Worm (Caenorhabditis elegans): Measurements from ENCODE around the gene W03A5.6.

DNA sequence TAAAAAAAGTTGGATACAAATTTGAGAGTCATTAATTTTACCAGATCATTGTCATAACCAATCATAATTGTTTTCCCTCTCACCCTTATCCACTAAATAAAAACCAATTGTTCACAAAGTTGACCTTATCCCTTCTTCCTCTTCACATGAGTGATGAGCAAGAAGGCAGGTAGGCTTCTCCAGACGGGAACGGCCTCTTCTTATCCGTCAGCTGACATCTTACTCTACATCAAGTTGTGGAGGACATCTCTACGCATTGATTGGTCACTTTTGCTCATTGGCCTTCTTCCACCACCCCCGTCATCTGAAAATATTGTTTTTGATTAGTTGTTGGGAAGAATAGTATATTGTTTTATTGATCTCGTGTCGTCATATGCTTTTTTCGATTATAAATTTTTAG is 45.9 kb upstream of the W03A5.6 start:
- TF ChIP-seq cog-1 (tag; optimal IDR thresholded peaks at IDR 0.05) = no peak
- no peak for TF ChIP-seq ztf-23 (GFP tag; IDR thresholded peaks at IDR 0.05)
- no peak for TF ChIP-seq klf-2 (GFP tag; conservative IDR thresholded peaks at IDR 0.05)
- no peak for TF ChIP-seq tab-1 (GFP tag; IDR thresholded peaks at IDR 0.05)
- no peak for TF ChIP-seq flt-1 (GFP tag; IDR thresholded peaks at IDR 0.05)
- no peak for TF ChIP-seq ztf-29 (GFP tag; IDR thresholded peaks at IDR 0.05)
